Worm (Caenorhabditis elegans): ENCODE measurements around the gene C51E3.10.

C51E3.10 gene

ce11 chrV:10159972-10160371 is 962 bp downstream of the C51E3.10 start:
- TF ChIP-seq tab-1 (GFP tag; IDR thresholded peaks at IDR 0.05) (no peak), ref-1 (GFP tag; conservative IDR thresholded peaks at IDR 0.05) (no peak), med-1 (GFP tag; optimal IDR thresholded peaks at IDR 0.05; ENCODE audit: insufficient read depth) (no peak), T22C8.4 (GFP tag; IDR thresholded peaks at IDR 0.05) (no peak), flt-1 (GFP tag; IDR thresholded peaks at IDR 0.05) (no peak), ztf-29 (GFP tag; IDR thresholded peaks at IDR 0.05) (no peak), cog-1 (tag; optimal IDR thresholded peaks at IDR 0.05) (no peak), klf-2 (GFP tag; conservative IDR thresholded peaks at IDR 0.05) (no peak), ztf-23 (GFP tag; IDR thresholded peaks at IDR 0.05) (no peak)

ce11 chrV:10158528-10158927 is 2.4 kb downstream of the C51E3.10 start, which contains the start of gene srsx-30:
srsx-30 (plus strand) TSS chrV:10158828.
- TF ChIP-seq T22C8.4 (GFP tag; IDR thresholded peaks at IDR 0.05), result no peak
- no peak for TF ChIP-seq klf-2 (GFP tag; conservative IDR thresholded peaks at IDR 0.05)
- TF ChIP-seq ref-1 (GFP tag; conservative IDR thresholded peaks at IDR 0.05), result no peak
- no peak for TF ChIP-seq ztf-29 (GFP tag; IDR thresholded peaks at IDR 0.05)
- TF ChIP-seq cog-1 (tag; optimal IDR thresholded peaks at IDR 0.05), result no peak
- TF ChIP-seq med-1 (GFP tag; optimal IDR thresholded peaks at IDR 0.05; ENCODE audit: insufficient read depth), result no peak
- TF ChIP-seq ztf-23 (GFP tag; IDR thresholded peaks at IDR 0.05), result no peak
- no peak for TF ChIP-seq tab-1 (GFP tag; IDR thresholded peaks at IDR 0.05)
- TF ChIP-seq flt-1 (GFP tag; IDR thresholded peaks at IDR 0.05), result no peak

- TF ChIP-seq ztf-29 (GFP tag; IDR thresholded peaks at IDR 0.05), result no peak
- no peak for TF ChIP-seq flt-1 (GFP tag; IDR thresholded peaks at IDR 0.05)
- no peak for TF ChIP-seq T22C8.4 (GFP tag; IDR thresholded peaks at IDR 0.05)
- TF ChIP-seq ref-1 (GFP tag; conservative IDR thresholded peaks at IDR 0.05), result no peak
These were observed 6.2 kb downstream of the C51E3.10 start, which contains the start of gene srsx-29 for ce11 chrV:10154698-10155097. srsx-29 (plus strand) TSS chrV:10154998.

- no peak for TF ChIP-seq tab-1 (GFP tag; IDR thresholded peaks at IDR 0.05)
- TF ChIP-seq cog-1 (tag; optimal IDR thresholded peaks at IDR 0.05), result no peak
- no peak for TF ChIP-seq T22C8.4 (GFP tag; IDR thresholded peaks at IDR 0.05)
- no peak for TF ChIP-seq ztf-23 (GFP tag; IDR thresholded peaks at IDR 0.05)
- TF ChIP-seq ztf-29 (GFP tag; IDR thresholded peaks at IDR 0.05), result no peak
These were observed 7.9 kb downstream of the C51E3.10 start for ce11 chrV:10153076-10153475.

- TF ChIP-seq ref-1 (GFP tag; conservative IDR thresholded peaks at IDR 0.05) (no peak), ztf-29 (GFP tag; IDR thresholded peaks at IDR 0.05) (no peak), tab-1 (GFP tag; IDR thresholded peaks at IDR 0.05) (no peak), T22C8.4 (GFP tag; IDR thresholded peaks at IDR 0.05) (no peak), ztf-23 (GFP tag; IDR thresholded peaks at IDR 0.05) (no peak), flt-1 (GFP tag; IDR thresholded peaks at IDR 0.05) (no peak), med-1 (GFP tag; optimal IDR thresholded peaks at IDR 0.05; ENCODE audit: insufficient read depth) (no peak), cog-1 (tag; optimal IDR thresholded peaks at IDR 0.05) (no peak), klf-2 (GFP tag; conservative IDR thresholded peaks at IDR 0.05) (no peak)
These were observed 8.7 kb downstream of the C51E3.10 start, which contains the start of gene srsx-28 for ce11 chrV:10152278-10152677. srsx-28 (plus strand) TSS chrV:10152578.

- TF ChIP-seq flt-1 (GFP tag; IDR thresholded peaks at IDR 0.05), result no peak
- no peak for TF ChIP-seq klf-2 (GFP tag; conservative IDR thresholded peaks at IDR 0.05)
- no peak for TF ChIP-seq med-1 (GFP tag; optimal IDR thresholded peaks at IDR 0.05; ENCODE audit: insufficient read depth)
- no peak for TF ChIP-seq ztf-29 (GFP tag; IDR thresholded peaks at IDR 0.05)
- TF ChIP-seq ref-1 (GFP tag; conservative IDR thresholded peaks at IDR 0.05), result no peak
- no peak for TF ChIP-seq T22C8.4 (GFP tag; IDR thresholded peaks at IDR 0.05)
- TF ChIP-seq tab-1 (GFP tag; IDR thresholded peaks at IDR 0.05), result no peak
- TF ChIP-seq cog-1 (tag; optimal IDR thresholded peaks at IDR 0.05), result no peak
- no peak for TF ChIP-seq ztf-23 (GFP tag; IDR thresholded peaks at IDR 0.05)
These were observed 11.2 kb downstream of the C51E3.10 start, which contains the start of gene srsx-27 for ce11 chrV:10149728-10150127. srsx-27 (plus strand) TSS chrV:10150028.

- TF ChIP-seq flt-1 (GFP tag; IDR thresholded peaks at IDR 0.05), result no peak
These were observed 12.6 kb downstream of the C51E3.10 start, which contains the start of gene srsx-26 for ce11 chrV:10148352-10148751. srsx-26 (plus strand) TSS chrV:10148652.

ce11 chrV:10146787-10147186 is 14.1 kb downstream of the C51E3.10 start:
- TF ChIP-seq ztf-29 (GFP tag; IDR thresholded peaks at IDR 0.05) (no peak), klf-2 (GFP tag; conservative IDR thresholded peaks at IDR 0.05) (no peak), ref-1 (GFP tag; conservative IDR thresholded peaks at IDR 0.05) (no peak), med-1 (GFP tag; optimal IDR thresholded peaks at IDR 0.05; ENCODE audit: insufficient read depth) (no peak), T22C8.4 (GFP tag; IDR thresholded peaks at IDR 0.05) (no peak), ztf-23 (GFP tag; IDR thresholded peaks at IDR 0.05) (no peak), tab-1 (GFP tag; IDR thresholded peaks at IDR 0.05) (no peak), cog-1 (tag; optimal IDR thresholded peaks at IDR 0.05) (no peak), flt-1 (GFP tag; IDR thresholded peaks at IDR 0.05) (no peak)

- TF ChIP-seq tab-1 (GFP tag; IDR thresholded peaks at IDR 0.05), result no peak
- TF ChIP-seq ref-1 (GFP tag; conservative IDR thresholded peaks at IDR 0.05), result no peak
- TF ChIP-seq med-1 (GFP tag; optimal IDR thresholded peaks at IDR 0.05; ENCODE audit: insufficient read depth), result no peak
These were observed 15.3 kb downstream of the C51E3.10 start, which contains the start of gene C51E3.9 for ce11 chrV:10145653-10146052. C51E3.9 (plus strand) TSS chrV:10145953.

ce11 chrV:10134077-10134693 is 26.7 kb downstream of the C51E3.10 start, which contains the start of the genes C08B6.18, wdr-20 and C08B6.8:
C08B6.18 (minus strand) TSS chrV:10134127.
wdr-20 (minus strand) TSS chrV:10134158.
C08B6.8 (plus strand) TSS chrV:10134643.
- no peak for TF ChIP-seq flt-1 (GFP tag; IDR thresholded peaks at IDR 0.05)
- no peak for TF ChIP-seq T22C8.4 (GFP tag; IDR thresholded peaks at IDR 0.05)
- TF ChIP-seq tab-1 (GFP tag; IDR thresholded peaks at IDR 0.05), result no peak
- no peak for TF ChIP-seq ztf-23 (GFP tag; IDR thresholded peaks at IDR 0.05)
- TF ChIP-seq ztf-29 (GFP tag; IDR thresholded peaks at IDR 0.05), result no peak
- TF ChIP-seq klf-2 (GFP tag; conservative IDR thresholded peaks at IDR 0.05), result no peak
- TF ChIP-seq med-1 (GFP tag; optimal IDR thresholded peaks at IDR 0.05; ENCODE audit: insufficient read depth), result no peak
- TF ChIP-seq ref-1 (GFP tag; conservative IDR thresholded peaks at IDR 0.05), result no peak
- no peak for TF ChIP-seq cog-1 (tag; optimal IDR thresholded peaks at IDR 0.05)
